Worm (Caenorhabditis elegans) whole organism, L4 larva: ENCODE results near the gene Y97E10C.1.

ENCODE experiments used
- ceh-82 ChIP-seq: sonication (generic microtip); optimal IDR thresholded peaks from 2 replicates; lab custom pipeline; 2017; ENCODE audit warnings: missing biosample characterization, missing genetic modification characterization
- daf-8 ChIP-seq: fragments of 200-800 bp; sonication (Bioruptor generic); IDR thresholded peaks from 2 replicates; pipeline ENCODE4 v1.3.6; 2022; ENCODE audit warnings: missing genetic modification characterization, missing compliant biosample characterization
- dpl-1 ChIP-seq: fragments of 150-350 bp; optimal IDR thresholded peaks from 2 replicates; lab custom pipeline; 2014; ENCODE audit warnings: missing biosample characterization, missing genetic modification reagents, missing genetic modification characterization

DNA sequence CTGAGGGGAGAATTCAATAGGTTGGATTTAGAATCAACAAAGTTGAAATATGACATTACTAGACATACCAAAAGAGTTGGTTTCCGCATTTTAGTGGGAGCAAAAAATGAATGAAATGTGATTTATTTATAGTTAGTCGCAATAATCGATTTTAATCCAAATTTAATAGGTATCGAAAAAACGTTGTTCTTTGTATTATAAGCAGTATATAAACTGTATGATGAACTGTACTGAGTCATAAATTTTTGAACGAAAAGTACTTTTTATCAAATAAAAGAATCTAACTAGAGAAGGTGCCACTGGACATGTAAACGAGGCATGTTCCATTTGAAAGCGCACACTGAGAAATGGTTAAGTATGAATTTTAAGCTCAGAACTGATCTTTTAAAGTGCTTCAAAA, 38.8 kb upstream of the Y97E10C.1 start, which contains the start of gene C12D5.9:
- TF ChIP-seq ceh-82 (no peak), dpl-1 (GFP tag; lab: Kevin White, UChicago) (no peak), daf-8 (GFP tag; lab: Robert Waterston, UW) (no peak)
